Worm (Caenorhabditis elegans) whole organism, L3 larva: ENCODE measurements around the gene Y49E10.16.

ENCODE experiments used
- R02D3.7 ChIP-seq: fragments of 150-350 bp; optimal IDR thresholded peaks from 2 replicates; lab custom pipeline; 2014; ENCODE audit warnings: missing biosample characterization, missing genetic modification characterization
- ama-1 ChIP-seq: fragments of 150-350 bp; optimal IDR thresholded peaks from 2 replicates; lab custom pipeline; 2018
- elt-1 ChIP-seq: fragments of 150-350 bp; optimal IDR thresholded peaks from 2 replicates; lab custom pipeline; 2014; ENCODE audit warnings: missing biosample characterization, missing genetic modification characterization
- elt-3 ChIP-seq, 3 experiments: fragments of 150-350 bp in 1 of 3; sonication (generic microtip) in 2 of 3; optimal IDR thresholded peaks; 2 replicates in 2 of 3; 4 replicates in 1 of 3; lab custom pipeline; 2014 to 2017; ENCODE audit warnings: missing biosample characterization in 3 of 3, missing genetic modification characterization in 3 of 3
- eor-1 ChIP-seq, 2 experiments: fragments of 150-350 bp; optimal IDR thresholded peaks; 2 replicates each; lab custom pipeline; 2014 to 2018; ENCODE audit warnings: missing biosample characterization in 2 of 2, missing genetic modification characterization in 2 of 2
- fos-1 ChIP-seq: fragments of 150-350 bp; optimal IDR thresholded peaks from 2 replicates; lab custom pipeline; 2014; ENCODE audit warnings: missing biosample characterization, missing genetic modification characterization
- lin-15B ChIP-seq: fragments of 150-350 bp; optimal IDR thresholded peaks from 2 replicates; lab custom pipeline; 2014; ENCODE audit warnings: missing biosample characterization, missing genetic modification characterization
- nfya-1 ChIP-seq: sonication (generic microtip); optimal IDR thresholded peaks from 2 replicates; lab custom pipeline; 2017; ENCODE audit warnings: missing genetic modification characterization, mild to moderate bottlenecking, missing compliant biosample characterization, antibody characterized with exemption, moderate library complexity; ENCODE audit not compliant: insufficient read depth
- nhr-76 ChIP-seq: fragments of 150-350 bp; sonication (generic microtip); optimal IDR thresholded peaks from 5 replicates; lab custom pipeline; 2014; ENCODE audit warnings: missing biosample characterization, missing genetic modification characterization
- snpc-4 ChIP-seq: fragments of 150-350 bp; optimal IDR thresholded peaks from 2 replicates; lab custom pipeline; 2014; ENCODE audit warnings: missing biosample characterization, missing genetic modification characterization
- tbx-2 ChIP-seq: sonication (generic microtip); optimal IDR thresholded peaks from 2 replicates; lab custom pipeline; 2016; ENCODE audit warnings: mild to moderate bottlenecking, missing genetic modification characterization, missing compliant biosample characterization
- unc-62 ChIP-seq: fragments of 150-350 bp; sonication (generic microtip); optimal IDR thresholded peaks from 4 replicates; lab custom pipeline; 2014; ENCODE audit warnings: missing biosample characterization, missing genetic modification reagents, missing genetic modification characterization
- zag-1 ChIP-seq: fragments of 150-350 bp; optimal IDR thresholded peaks from 2 replicates; lab custom pipeline; 2014; ENCODE audit warnings: missing biosample characterization, missing genetic modification characterization
- ztf-11 ChIP-seq: fragments of 150-350 bp; optimal IDR thresholded peaks from 2 replicates; lab custom pipeline; 2014; ENCODE audit warnings: missing biosample characterization, missing genetic modification characterization

ce11 chrIII:12455651-12456420 is 25.5 kb downstream of the Y49E10.16 start:
- TF ChIP-seq lin-15B (tag; lab: Kevin White, UChicago) (no peak), nhr-76 (tag; lab: Kevin White, UChicago) (no peak), ztf-11 (tag; lab: Kevin White, UChicago) (no peak), tbx-2 (tag; lab: Kevin White, UChicago) (no peak), unc-62 (no peak), elt-1 (tag; lab: Kevin White, UChicago) (no peak), nfya-1 (tag; lab: Kevin White, UChicago) (no peak), snpc-4 (tag; lab: Kevin White, UChicago) (no peak), eor-1 (tag; optimal IDR thresholded peaks at IDR 0.05; lab: Kevin White, UChicago) (no peak), zag-1 (tag; lab: Kevin White, UChicago) (no peak), fos-1 (tag; lab: Kevin White, UChicago) (no peak), elt-3 (tag; optimal IDR thresholded peaks at IDR 0.05; lab: Kevin White, UChicago) (no peak), ama-1 (lab: Kevin White, UChicago) (no peak), R02D3.7 (no peak)
